Fruit fly (Drosophila melanogaster) ovary, adult (tissue): ENCODE data around the gene Ubqn.

ENCODE experiments used
- CG17801 ChIP-seq: fragments of 200-800 bp; optimal IDR thresholded peaks from 2 replicates; lab custom pipeline; 2019; ENCODE audit warnings: missing biosample characterization, mild to moderate bottlenecking, missing genetic modification characterization, moderate library complexity; ENCODE audit not compliant: partially characterized antibody

Ubqn gene

dm6 chrX:19666991-19667409, 16.6 kb upstream of the Ubqn start, which contains the start of gene Zw:
Gene Zw (plus strand): TSS chrX:19667252.
- peak; percentile 69 for TF ChIP-seq CG17801

- no peak for TF ChIP-seq CG17801
Measured at dm6 chrX:19667444-19668104, 16.0 kb upstream of the Ubqn start.

- peak; percentile 93 for TF ChIP-seq CG17801
Measured at dm6 chrX:19668405-19668804, 15.2 kb upstream of the Ubqn start.

dm6 chrX:19675662-19676061, 7.9 kb upstream of the Ubqn start, which contains the start of gene et:
Gene et (minus strand): TSS chrX:19675891.
- TF ChIP-seq CG17801, result no peak

- TF ChIP-seq CG17801, result no peak
Measured at dm6 chrX:19679207-19679606, 4.4 kb upstream of the Ubqn start.

- no peak for TF ChIP-seq CG17801
Measured at dm6 chrX:19684048-19684447, 440 bp downstream of the Ubqn start.

dm6 chrX:19688848-19689247, 5.2 kb downstream of the Ubqn start, which contains the start of gene CG14227:
Gene CG14227 (minus strand): TSS chrX:19688948.
- TF ChIP-seq CG17801, result no peak

dm6 chrX:19690050-19690449, 6.4 kb downstream of the Ubqn start:
- TF ChIP-seq CG17801, result no peak

dm6 chrX:19692951-19693698, 9.5 kb downstream of the Ubqn start, which contains the start of gene Mer:
Gene Mer (minus strand): TSS chrX:19693500.
- peak; percentile 85 for TF ChIP-seq CG17801

dm6 chrX:19694792-19695558, 11.4 kb downstream of the Ubqn start, which contains the start of gene CG14229:
Gene CG14229 (minus strand): TSS chrX:19695250.
- no peak for TF ChIP-seq CG17801

dm6 chrX:19696845-19697244, 13.2 kb downstream of the Ubqn start, which contains the start of gene Cdc42:
Gene Cdc42 (plus strand): TSS chrX:19697091.
- TF ChIP-seq CG17801, result no peak

- no peak for TF ChIP-seq CG17801
Measured at dm6 chrX:19697255-19697877, 13.8 kb downstream of the Ubqn start.

dm6 chrX:19701611-19702010, 18.0 kb downstream of the Ubqn start, which contains the start of gene Tcs4:
Gene Tcs4 (minus strand): TSS chrX:19701755.
- TF ChIP-seq CG17801, result peak; percentile 48

- TF ChIP-seq CG17801, result peak; percentile 48
Measured at dm6 chrX:19704083-19704482, 20.5 kb downstream of the Ubqn start, which contains the start of the genes CG14230 and CG14232. Gene CG14230 (plus strand): TSS chrX:19704176. Gene CG14232 (minus strand): TSS chrX:19704259.

- TF ChIP-seq CG17801, result no peak
Measured at dm6 chrX:19711936-19712335, 28.3 kb downstream of the Ubqn start.
